Fruit fly (Drosophila melanogaster) whole organism, pupa: ENCODE data around the gene sNPF-R.

Source experiments
- CG10348 ChIP-seq: fragments of 200-800 bp; sonication (Bioruptor generic); IDR thresholded peaks from 2 replicates; pipeline ENCODE4 v1.3.6; 2022; ENCODE audit warnings: missing biosample characterization, missing genetic modification characterization
- CG15710 ChIP-seq: fragments of 200-800 bp; sonication (Bioruptor generic); optimal IDR thresholded peaks from 2 replicates; lab custom pipeline; 2018; ENCODE audit warnings: missing biosample characterization, mild to moderate bottlenecking, missing genetic modification characterization, moderate library complexity
- CG17806 ChIP-seq: fragments of 200-800 bp; sonication (Bioruptor generic); optimal IDR thresholded peaks from 2 replicates; lab custom pipeline; 2018; ENCODE audit warnings: missing biosample characterization, mild to moderate bottlenecking, missing genetic modification characterization, moderate library complexity
- CG34367 ChIP-seq: fragments of 200-800 bp; sonication (Bioruptor generic); optimal IDR thresholded peaks from 2 replicates; lab custom pipeline; 2018; ENCODE audit warnings: missing biosample characterization, mild to moderate bottlenecking, missing genetic modification characterization
- CG8301 ChIP-seq: fragments of 200-800 bp; sonication (Bioruptor generic); optimal IDR thresholded peaks from 2 replicates; lab custom pipeline; 2018; ENCODE audit warnings: missing biosample characterization, mild to moderate bottlenecking, missing genetic modification characterization
- D1 ChIP-seq: fragments of 200-800 bp; sonication (Bioruptor generic); optimal IDR thresholded peaks from 2 replicates; lab custom pipeline; 2018; ENCODE audit warnings: missing biosample characterization, mild to moderate bottlenecking, missing genetic modification characterization, moderate library complexity
- Snoo ChIP-seq: fragments of 200-800 bp; sonication (Bioruptor generic); optimal IDR thresholded peaks from 3 replicates; lab custom pipeline; 2017; ENCODE audit warnings: missing biosample characterization, mild to moderate bottlenecking, missing genetic modification characterization, inconsistent platforms
- fd96Ca ChIP-seq: fragments of 200-800 bp; sonication (Bioruptor generic); IDR thresholded peaks from 3 replicates; pipeline ENCODE4 v1.3.6; 2022; ENCODE audit warnings: missing biosample characterization, missing genetic modification characterization
- gl ChIP-seq: fragments of 200-800 bp; sonication (Bioruptor generic); optimal IDR thresholded peaks from 2 replicates; lab custom pipeline; 2018; ENCODE audit warnings: missing biosample characterization, mild to moderate bottlenecking, missing genetic modification characterization

dm6 chr3L:20126106-20126505 is 37.3 kb upstream of the sNPF-R start:
- no peak for TF ChIP-seq CG15710
- TF ChIP-seq CG17806 (tag; lab: Kevin White, UChicago), result no peak
- no peak for TF ChIP-seq CG8301 (tag; lab: Kevin White, UChicago)
- TF ChIP-seq D1 (tag; lab: Kevin White, UChicago), result no peak
- no peak for TF ChIP-seq CG10348 (GFP tag; lab: Robert Waterston, UW)
- TF ChIP-seq gl, result no peak
- no peak for TF ChIP-seq CG34367
- no peak for TF ChIP-seq Snoo
- no peak for TF ChIP-seq fd96Ca (GFP tag; lab: Robert Waterston, UW)
